Fruit fly (Drosophila melanogaster) whole organism, embryonic: Measurements from ENCODE around the gene CG32281.
A peak's percentile ranks its signal among the peaks of the same experiment; 100 is the strongest.

Experiments used
- CG10209 ChIP-seq: fragments of 200-800 bp; sonication (Bioruptor generic); optimal IDR thresholded peaks from 3 replicates; lab custom pipeline; 2017; ENCODE audit warnings: missing biosample characterization, mild to moderate bottlenecking, missing genetic modification characterization, missing genetic modification reagents
- CG10366 ChIP-seq: fragments of 200-800 bp; sonication (Bioruptor generic); IDR thresholded peaks from 2 replicates; pipeline ENCODE4 v1.3.6; 2022; ENCODE audit warnings: missing biosample characterization, missing genetic modification characterization
- Nf-YA ChIP-seq: fragments of 200-800 bp; sonication (Bioruptor generic); IDR thresholded peaks from 2 replicates; pipeline ENCODE4 v1.3.6; 2022; ENCODE audit warnings: missing biosample characterization, missing genetic modification characterization
- fru ChIP-seq: fragments of >200 bp; optimal IDR thresholded peaks from 2 replicates; lab custom pipeline; 2017

DNA sequence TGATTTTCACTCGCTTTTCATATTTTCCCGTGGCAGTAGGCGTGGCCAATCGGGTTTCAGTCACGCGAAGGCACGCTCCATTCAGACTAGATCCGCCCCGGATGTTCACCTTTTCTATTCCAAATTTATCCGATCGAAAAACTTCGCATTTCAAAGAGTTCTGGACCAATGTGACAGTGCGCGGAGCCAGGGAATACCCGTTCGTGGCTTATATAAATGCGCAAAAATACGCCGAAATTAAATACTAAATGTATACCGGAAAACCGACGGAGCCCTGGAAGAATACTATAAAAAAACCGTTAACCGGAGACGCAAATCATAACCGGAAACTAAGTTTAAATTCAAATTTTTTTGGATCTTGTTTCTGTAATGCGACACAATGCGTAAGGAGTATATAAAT lies 41.6 kb upstream of the CG32281 start, which contains the start of gene promL:
- no peak for TF ChIP-seq fru
- peak; percentile 35; the same call in 1 of the 2 replicates for TF ChIP-seq CG10366 (GFP tag; lab: Robert Waterston, UW)
- TF ChIP-seq CG10209 (GFP tag; lab: Kevin White, UChicago): peak; percentile 44
- TF ChIP-seq Nf-YA (GFP tag; lab: Robert Waterston, UW): no peak
